Worm (Caenorhabditis elegans) whole organism, L1 larva: Measurements from ENCODE around the gene Y73B6BL.14.

Experiments used
- C04F5.9 ChIP-seq: sonication (generic microtip); optimal IDR thresholded peaks from 2 replicates; lab custom pipeline; 2016; ENCODE audit warnings: missing genetic modification characterization, missing compliant biosample characterization
- aly-2 ChIP-seq: fragments of 150-350 bp; optimal IDR thresholded peaks from 2 replicates; lab custom pipeline; 2014; ENCODE audit warnings: missing biosample characterization, missing genetic modification characterization
- elt-3 ChIP-seq, 6 experiments: fragments of 150-350 bp in 1 of 6; sonication (generic microtip); optimal IDR thresholded peaks; 2 replicates each; lab custom pipeline; 2017 to 2018; ENCODE audit warnings: missing biosample characterization in 6 of 6, missing genetic modification characterization in 6 of 6, inconsistent platforms in 1 of 6
- jun-1 ChIP-seq: fragments of 150-350 bp; optimal IDR thresholded peaks from 2 replicates; lab custom pipeline; 2014; ENCODE audit warnings: missing biosample characterization, missing genetic modification reagents, missing genetic modification characterization
- mdl-1 ChIP-seq, 2 experiments: fragments of 150-350 bp; optimal IDR thresholded peaks; 2 replicates each; lab custom pipeline; 2014 to 2017; ENCODE audit warnings: missing biosample characterization in 2 of 2, missing genetic modification characterization in 2 of 2, inconsistent platforms in 1 of 2
- nhr-11 ChIP-seq: fragments of 150-350 bp; optimal IDR thresholded peaks from 2 replicates; lab custom pipeline; 2014; ENCODE audit warnings: missing biosample characterization, missing genetic modification characterization
- pag-3 ChIP-seq: sonication (generic microtip); optimal IDR thresholded peaks from 2 replicates; lab custom pipeline; 2017; ENCODE audit warnings: missing genetic modification characterization, mild to moderate bottlenecking, missing compliant biosample characterization, antibody characterized with exemption, borderline replicate concordance; ENCODE audit not compliant: insufficient read depth
- rnt-1 ChIP-seq: sonication (generic microtip); optimal IDR thresholded peaks from 2 replicates; lab custom pipeline; 2016; ENCODE audit warnings: mild to moderate bottlenecking, missing genetic modification characterization, moderate library complexity, missing compliant biosample characterization
- skn-1 ChIP-seq: fragments of 150-350 bp; optimal IDR thresholded peaks from 2 replicates; lab custom pipeline; 2014; ENCODE audit warnings: missing biosample characterization, missing genetic modification characterization
- unc-62 ChIP-seq: fragments of 150-350 bp; optimal IDR thresholded peaks from 2 replicates; lab custom pipeline; 2014; ENCODE audit warnings: missing biosample characterization, missing genetic modification reagents, missing genetic modification characterization
- unc-98 ChIP-seq: fragments of 200-800 bp; sonication (Bioruptor generic); IDR thresholded peaks from 2 replicates; pipeline ENCODE4 v1.3.6; 2022; ENCODE audit warnings: missing genetic modification characterization, missing compliant biosample characterization
- ztf-4 ChIP-seq: fragments of 150-350 bp; optimal IDR thresholded peaks from 2 replicates; lab custom pipeline; 2014; ENCODE audit warnings: missing biosample characterization, missing genetic modification characterization

DNA sequence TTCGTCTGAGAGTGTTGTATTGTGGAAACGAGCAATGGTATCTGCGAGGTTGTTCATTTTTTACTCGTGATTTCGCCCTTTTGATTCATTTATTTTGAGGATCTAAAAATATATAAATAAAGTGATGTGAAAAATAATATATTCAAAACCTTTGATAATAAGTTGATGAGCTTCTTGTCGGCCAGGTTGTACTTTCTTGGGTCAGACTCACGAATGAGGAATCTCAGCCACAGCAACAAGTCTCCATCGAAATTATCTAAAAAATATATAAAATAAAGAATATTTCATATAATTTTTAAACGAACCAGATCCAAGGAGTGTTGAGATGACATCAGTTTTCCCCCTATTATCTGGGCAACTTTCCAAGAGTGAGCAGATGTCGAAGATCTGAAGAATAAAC lies 345 bp downstream of the Y73B6BL.14 start, which contains the start of gene Y73B6BL.288:
- no peak for TF ChIP-seq elt-3 (tag; optimal IDR thresholded peaks at IDR 0.05; lab: Kevin White, UChicago)
- no peak for TF ChIP-seq ztf-4 (tag; lab: Kevin White, UChicago)
- TF ChIP-seq jun-1 (tag; lab: Kevin White, UChicago), result no peak
- TF ChIP-seq aly-2 (tag; lab: Kevin White, UChicago), result no peak
- no peak for TF ChIP-seq nhr-11 (tag; lab: Kevin White, UChicago)
- no peak for TF ChIP-seq mdl-1 (tag; optimal IDR thresholded peaks at IDR 0.05; lab: Kevin White, UChicago)
- no peak for TF ChIP-seq C04F5.9 (tag; lab: Kevin White, UChicago)
- TF ChIP-seq skn-1, result no peak
- no peak for TF ChIP-seq rnt-1 (tag; lab: Kevin White, UChicago)
- TF ChIP-seq pag-3 (tag; lab: Kevin White, UChicago), result no peak
- no peak for TF ChIP-seq unc-62 (GFP tag; lab: Kevin White, UChicago)
- TF ChIP-seq unc-98, result no peak
